Worm (Caenorhabditis elegans) whole organism, late embryonic: ENCODE data around the gene zip-10.

ENCODE experiments used
- C08G9.2 ChIP-seq: sonication (generic microtip); optimal IDR thresholded peaks from 2 replicates; lab custom pipeline; 2016; ENCODE audit warnings: mild to moderate bottlenecking, missing genetic modification characterization, moderate library complexity, missing compliant biosample characterization
- K02D7.2 ChIP-seq: sonication (generic microtip); optimal IDR thresholded peaks from 2 replicates; lab custom pipeline; 2017; ENCODE audit warnings: mild to moderate bottlenecking, missing genetic modification characterization, missing compliant biosample characterization
- Y22D7AL.16 ChIP-seq: sonication (generic microtip); optimal IDR thresholded peaks from 2 replicates; lab custom pipeline; 2016; ENCODE audit warnings: missing genetic modification characterization, missing compliant biosample characterization
- ahr-1 ChIP-seq: sonication (generic microtip); optimal IDR thresholded peaks from 2 replicates; lab custom pipeline; 2016; ENCODE audit warnings: missing genetic modification characterization, missing compliant biosample characterization
- ama-1 ChIP-seq: fragments of 150-350 bp; optimal IDR thresholded peaks from 2 replicates; lab custom pipeline; 2014
- ceh-14 ChIP-seq: sonication (generic microtip); optimal IDR thresholded peaks from 2 replicates; lab custom pipeline; 2016; ENCODE audit warnings: missing genotype, missing genetic modification characterization, missing compliant biosample characterization
- ceh-19 ChIP-seq: fragments of 200-800 bp; sonication (Bioruptor generic); optimal IDR thresholded peaks from 2 replicates; lab custom pipeline; 2018; ENCODE audit warnings: mild to moderate bottlenecking, missing genetic modification characterization, missing compliant biosample characterization
- ceh-2 ChIP-seq: sonication (generic microtip); optimal IDR thresholded peaks from 2 replicates; lab custom pipeline; 2016; ENCODE audit warnings: missing genotype, missing genetic modification characterization, missing compliant biosample characterization
- ceh-30 ChIP-seq: fragments of 150-350 bp; optimal IDR thresholded peaks from 2 replicates; lab custom pipeline; 2014; ENCODE audit warnings: missing biosample characterization, missing genetic modification characterization
- ceh-31 ChIP-seq: sonication (generic microtip); optimal IDR thresholded peaks from 2 replicates; lab custom pipeline; 2016; ENCODE audit warnings: missing genetic modification characterization, missing compliant biosample characterization
- ceh-48 ChIP-seq: sonication (generic microtip); optimal IDR thresholded peaks from 2 replicates; lab custom pipeline; 2016; ENCODE audit warnings: missing genetic modification characterization, inconsistent platforms, missing compliant biosample characterization
- ceh-6 ChIP-seq: fragments of 200-800 bp; sonication (Bioruptor generic); optimal IDR thresholded peaks from 2 replicates; lab custom pipeline; 2018; ENCODE audit warnings: mild to moderate bottlenecking, missing genetic modification characterization, missing compliant biosample characterization
- che-1 ChIP-seq: sonication (generic microtip); optimal IDR thresholded peaks from 2 replicates; lab custom pipeline; 2016; ENCODE audit warnings: mild to moderate bottlenecking, missing genetic modification characterization, missing compliant biosample characterization
- dmd-4 ChIP-seq: sonication (generic microtip); optimal IDR thresholded peaks from 2 replicates; lab custom pipeline; 2016; ENCODE audit warnings: borderline replicate concordance, missing genetic modification characterization, missing compliant biosample characterization
- dve-1 ChIP-seq: sonication (generic microtip); optimal IDR thresholded peaks from 2 replicates; lab custom pipeline; 2017; ENCODE audit warnings: antibody characterized with exemption, mild to moderate bottlenecking, missing genetic modification characterization, missing compliant biosample characterization
- elt-2 ChIP-seq: sonication (generic microtip); optimal IDR thresholded peaks from 2 replicates; lab custom pipeline; 2016; ENCODE audit warnings: missing genetic modification reagents, missing genetic modification characterization, missing compliant biosample characterization
- ets-4 ChIP-seq: sonication (generic microtip); optimal IDR thresholded peaks from 2 replicates; lab custom pipeline; 2016; ENCODE audit warnings: missing genetic modification characterization, missing compliant biosample characterization
- fax-1 ChIP-seq: sonication (generic microtip); optimal IDR thresholded peaks from 2 replicates; lab custom pipeline; 2016; ENCODE audit warnings: missing genotype, missing genetic modification characterization, missing compliant biosample characterization
- fkh-6 ChIP-seq: sonication (generic microtip); optimal IDR thresholded peaks from 2 replicates; lab custom pipeline; 2016; ENCODE audit warnings: missing genetic modification characterization, missing compliant biosample characterization
- gmeb-2 ChIP-seq: sonication (generic microtip); optimal IDR thresholded peaks from 2 replicates; lab custom pipeline; 2016; ENCODE audit warnings: missing genetic modification characterization, inconsistent platforms, missing compliant biosample characterization
- hlh-13 ChIP-seq: fragments of 200-800 bp; sonication (Bioruptor generic); optimal IDR thresholded peaks from 2 replicates; lab custom pipeline; 2018; ENCODE audit warnings: mild to moderate bottlenecking, missing genetic modification characterization, missing compliant biosample characterization
- hlh-15 ChIP-seq: sonication (generic microtip); optimal IDR thresholded peaks from 2 replicates; lab custom pipeline; 2016; ENCODE audit warnings: missing genetic modification characterization, missing compliant biosample characterization
- hlh-30 ChIP-seq: sonication (generic microtip); optimal IDR thresholded peaks from 2 replicates; lab custom pipeline; 2017; ENCODE audit warnings: antibody characterized with exemption, missing genetic modification characterization, missing compliant biosample characterization; ENCODE audit not compliant: insufficient read depth
- hlh-6 ChIP-seq: sonication (generic microtip); optimal IDR thresholded peaks from 2 replicates; lab custom pipeline; 2016; ENCODE audit warnings: missing genotype, missing genetic modification characterization, missing compliant biosample characterization
- hlh-8 ChIP-seq: sonication (generic microtip); optimal IDR thresholded peaks from 2 replicates; lab custom pipeline; 2016; ENCODE audit warnings: missing genotype, missing genetic modification characterization, missing compliant biosample characterization
- lim-6 ChIP-seq: sonication (generic microtip); optimal IDR thresholded peaks from 2 replicates; lab custom pipeline; 2016; ENCODE audit warnings: missing genetic modification characterization, missing compliant biosample characterization
- madf-2 ChIP-seq: sonication (generic microtip); optimal IDR thresholded peaks from 2 replicates; lab custom pipeline; 2017; ENCODE audit warnings: missing genetic modification characterization, missing compliant biosample characterization
- nhr-11 ChIP-seq: fragments of 150-350 bp; optimal IDR thresholded peaks from 2 replicates; lab custom pipeline; 2014; ENCODE audit warnings: missing biosample characterization, missing genetic modification characterization
- npax-4 ChIP-seq: sonication (generic microtip); optimal IDR thresholded peaks from 2 replicates; lab custom pipeline; 2016; ENCODE audit warnings: missing genetic modification characterization, missing compliant biosample characterization
- odd-2 ChIP-seq: sonication (generic microtip); optimal IDR thresholded peaks from 2 replicates; lab custom pipeline; 2017; ENCODE audit warnings: antibody characterized with exemption, mild to moderate bottlenecking, missing genetic modification characterization, missing compliant biosample characterization
- pat-9 ChIP-seq: fragments of 200-800 bp; sonication (Bioruptor generic); optimal IDR thresholded peaks from 2 replicates; lab custom pipeline; 2018; ENCODE audit warnings: mild to moderate bottlenecking, missing genetic modification characterization, moderate library complexity, missing compliant biosample characterization
- pax-1 ChIP-seq: fragments of 150-350 bp; optimal IDR thresholded peaks from 2 replicates; lab custom pipeline; 2014; ENCODE audit warnings: missing biosample characterization, missing genetic modification characterization
- pha-4 ChIP-seq: fragments of 150-350 bp; optimal IDR thresholded peaks from 2 replicates; lab custom pipeline; 2018; ENCODE audit warnings: missing biosample characterization, missing genetic modification reagents, missing genetic modification characterization
- pros-1 ChIP-seq: fragments of 150-350 bp; optimal IDR thresholded peaks from 2 replicates; lab custom pipeline; 2014; ENCODE audit warnings: missing biosample characterization, missing genetic modification reagents, missing genetic modification characterization
- rnt-1 ChIP-seq: sonication (generic microtip); optimal IDR thresholded peaks from 2 replicates; lab custom pipeline; 2016; ENCODE audit warnings: missing genetic modification characterization, missing compliant biosample characterization
- sox-2 ChIP-seq: fragments of 200-800 bp; sonication (Bioruptor generic); IDR thresholded peaks from 2 replicates; pipeline ENCODE4 v1.3.6; 2022; ENCODE audit warnings: missing genetic modification reagents, missing genetic modification characterization, missing compliant biosample characterization
- syd-9 ChIP-seq: sonication (generic microtip); optimal IDR thresholded peaks from 2 replicates; lab custom pipeline; 2016; ENCODE audit warnings: mild to moderate bottlenecking, missing genetic modification characterization, moderate library complexity, missing compliant biosample characterization
- tbx-2 ChIP-seq: sonication (generic microtip); optimal IDR thresholded peaks from 2 replicates; lab custom pipeline; 2016; ENCODE audit warnings: missing genetic modification characterization, missing compliant biosample characterization
- tbx-7 ChIP-seq: sonication (generic microtip); optimal IDR thresholded peaks from 2 replicates; lab custom pipeline; 2016; ENCODE audit warnings: missing genotype, missing genetic modification characterization, missing compliant biosample characterization
- ttx-3 ChIP-seq: sonication (generic microtip); optimal IDR thresholded peaks from 2 replicates; lab custom pipeline; 2016; ENCODE audit warnings: missing genetic modification reagents, missing genetic modification characterization, missing compliant biosample characterization
- unc-3 ChIP-seq, 2 experiments: fragments of 200-800 bp in 1 of 2; sonication (Bioruptor generic) in 1 of 2; sonication (generic microtip) in 1 of 2; conservative IDR thresholded peaks in 1 of 2; optimal IDR thresholded peaks in 1 of 2; 2 replicates each; pipeline versions ENCODE4 v1.3.6 to Lab custom; 2016 to 2022; ENCODE audit warnings: missing compliant biosample characterization in 2 of 2, missing genetic modification characterization in 2 of 2, missing genetic modification reagents in 1 of 2
- unc-55 ChIP-seq: sonication (generic microtip); optimal IDR thresholded peaks from 2 replicates; lab custom pipeline; 2017; ENCODE audit warnings: missing biosample characterization, missing genetic modification reagents, missing genetic modification characterization
- unc-86 ChIP-seq: sonication (generic microtip); optimal IDR thresholded peaks from 2 replicates; lab custom pipeline; 2016; ENCODE audit warnings: missing genetic modification characterization, missing compliant biosample characterization
- zip-5 ChIP-seq: sonication (generic microtip); optimal IDR thresholded peaks from 2 replicates; lab custom pipeline; 2016; ENCODE audit warnings: missing genetic modification characterization, missing compliant biosample characterization
- ztf-16 ChIP-seq: sonication (generic microtip); optimal IDR thresholded peaks from 2 replicates; lab custom pipeline; 2017; ENCODE audit warnings: missing genetic modification characterization, missing compliant biosample characterization

zip-10 gene

DNA sequence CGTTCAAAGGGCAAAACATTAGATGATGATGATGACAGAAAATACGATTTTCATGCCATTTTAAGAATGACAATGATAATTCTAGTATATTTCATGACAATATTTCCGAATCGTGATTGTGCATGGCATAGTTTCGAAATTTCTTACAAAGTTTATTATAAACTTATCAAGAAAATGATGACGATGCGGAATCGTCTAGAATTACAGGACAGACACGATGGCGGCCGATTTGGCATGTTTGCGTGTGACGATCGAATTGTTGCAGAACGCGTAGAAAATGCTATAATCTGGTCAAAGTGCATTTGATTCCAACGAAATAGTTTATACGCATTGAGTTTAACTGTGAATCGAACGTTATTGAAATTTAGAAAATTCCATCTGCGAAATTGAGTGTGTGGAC lies 1.3 kb downstream of the zip-10 start:
- TF ChIP-seq pha-4 (tag; lab: Kevin White, UChicago) (no peak), fkh-6 (tag; lab: Kevin White, UChicago) (no peak), gmeb-2 (tag; lab: Kevin White, UChicago) (no peak), unc-86 (tag; lab: Kevin White, UChicago) (no peak), nhr-11 (no peak), zip-5 (tag; lab: Kevin White, UChicago) (no peak), ceh-48 (tag; lab: Kevin White, UChicago) (no peak), elt-2 (tag; lab: Kevin White, UChicago) (no peak)

DNA sequence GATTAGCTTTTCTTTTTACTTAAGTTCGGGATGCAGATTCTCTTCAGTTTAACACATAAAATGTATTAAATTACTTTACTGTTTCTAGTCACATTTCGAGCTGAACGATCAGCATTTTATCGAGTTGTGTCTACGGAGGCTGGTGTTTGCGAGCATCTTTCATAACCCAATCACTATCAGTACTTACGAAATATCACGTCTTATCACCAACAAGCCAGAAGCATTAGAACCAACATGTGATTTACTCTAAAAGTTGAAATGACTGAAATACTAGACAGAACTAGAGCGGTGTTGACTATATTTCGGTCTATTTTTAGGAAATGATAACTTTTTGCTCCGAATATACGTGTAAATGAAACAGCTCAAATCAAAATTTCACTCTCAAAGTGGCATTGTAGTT lies 2.1 kb downstream of the zip-10 start:
- TF ChIP-seq hlh-13 (GFP tag; lab: Kevin White, UChicago) (no peak), ceh-48 (tag; lab: Kevin White, UChicago) (no peak), npax-4 (no peak), pros-1 (tag; lab: Kevin White, UChicago) (no peak)
- TF ChIP-seq, all 69 proteins: peak for 0

DNA sequence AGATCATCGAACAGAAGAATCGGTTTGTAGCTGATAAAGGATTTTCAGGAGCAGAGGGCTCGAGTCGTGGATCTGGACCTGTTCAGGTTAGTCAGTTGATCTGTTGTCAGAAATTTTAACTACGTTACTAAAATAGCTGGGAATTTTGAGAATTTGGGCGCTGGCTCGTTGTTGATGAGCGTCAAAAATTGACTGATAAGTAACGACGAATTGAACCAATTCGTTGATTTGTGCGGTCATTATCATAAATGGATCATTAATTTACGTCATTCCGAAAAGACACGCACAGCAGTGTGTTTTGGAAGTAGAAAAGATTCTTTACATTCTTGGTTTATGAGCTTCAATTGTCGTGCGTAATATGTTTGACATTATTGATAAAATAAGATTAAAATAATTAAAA lies 2.7 kb downstream of the zip-10 start:
- TF ChIP-seq elt-2 (tag; lab: Kevin White, UChicago) (peak; percentile 46), ahr-1 (tag; lab: Kevin White, UChicago) (no peak), rnt-1 (no peak), unc-55 (no peak), odd-2 (no peak), ceh-30 (no peak), fkh-6 (tag; lab: Kevin White, UChicago) (no peak), ets-4 (tag; lab: Kevin White, UChicago) (no peak), pros-1 (tag; lab: Kevin White, UChicago) (no peak)

DNA sequence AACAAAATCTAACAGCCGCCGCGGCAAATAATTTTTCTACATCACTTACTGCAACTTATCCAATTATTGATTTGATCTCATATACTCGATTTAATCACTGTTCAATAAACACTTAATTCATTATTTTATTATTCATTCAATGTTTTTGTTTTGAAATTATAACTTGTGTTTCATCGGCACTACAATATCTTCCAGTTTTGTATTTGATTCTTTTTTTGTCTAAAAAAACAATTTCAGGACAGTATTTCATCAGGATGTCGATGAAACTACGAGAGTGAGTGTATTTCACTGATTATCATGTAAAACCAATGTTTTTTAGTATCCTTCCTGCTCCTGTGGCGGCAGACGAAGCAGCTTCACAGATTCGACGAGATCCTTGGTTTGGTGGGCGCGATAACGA lies 5.3 kb downstream of the zip-10 start, which contains the start of gene skp-1:
TSS of gene skp-1 (plus strand) at position 238 of the 400 bp plus-strand sequence.
- no peak for TF ChIP-seq ztf-16
- TF ChIP-seq hlh-30 (tag; lab: Kevin White, UChicago), result no peak
- TF ChIP-seq ceh-31 (tag; lab: Kevin White, UChicago), result no peak
- no peak for TF ChIP-seq Y22D7AL.16 (tag; lab: Kevin White, UChicago)
- TF ChIP-seq che-1 (tag; lab: Kevin White, UChicago), result no peak
- TF ChIP-seq ttx-3, result no peak
- no peak for TF ChIP-seq hlh-15 (tag; lab: Kevin White, UChicago)
- no peak for TF ChIP-seq ceh-6 (GFP tag; lab: Kevin White, UChicago)
- TF ChIP-seq pat-9 (tag; lab: Kevin White, UChicago), result no peak
- no peak for TF ChIP-seq hlh-6 (tag; lab: Kevin White, UChicago)
- TF ChIP-seq fax-1 (tag; lab: Kevin White, UChicago), result no peak
- no peak for TF ChIP-seq fkh-6 (tag; lab: Kevin White, UChicago)
- TF ChIP-seq lim-6 (tag; lab: Kevin White, UChicago), result no peak
- TF ChIP-seq unc-3 (GFP tag; conservative IDR thresholded peaks at IDR 0.05; lab: Robert Waterston, UW), result no peak
- TF ChIP-seq unc-3 (tag; optimal IDR thresholded peaks at IDR 0.05; lab: Kevin White, UChicago), result no peak
- no peak for TF ChIP-seq odd-2

DNA sequence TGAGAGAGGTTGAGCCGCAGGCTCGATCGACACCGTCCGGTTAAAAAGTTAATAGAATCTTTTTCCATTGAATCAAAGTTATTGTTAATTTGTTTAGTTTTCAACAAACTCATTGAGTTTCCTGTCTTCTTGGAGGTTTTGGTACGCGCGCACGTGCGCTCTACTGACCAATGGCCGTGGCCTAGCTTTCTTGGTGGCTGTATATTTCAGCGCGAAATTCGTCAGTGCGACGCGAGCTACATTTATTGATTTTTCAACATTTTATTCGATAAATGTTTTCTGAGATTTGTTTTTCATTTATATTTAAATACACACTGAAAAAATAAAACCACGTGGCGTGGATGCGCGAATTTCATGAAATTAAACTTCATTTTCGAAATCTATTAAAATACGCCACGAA lies 6.4 kb downstream of the zip-10 start, which contains the start of gene bir-1:
TSS of gene bir-1 (plus strand) at position 312 of the 400 bp plus-strand sequence.
- no peak for TF ChIP-seq nhr-11
- no peak for TF ChIP-seq ceh-19
- no peak for TF ChIP-seq K02D7.2 (tag; lab: Kevin White, UChicago)
- TF ChIP-seq dve-1, result no peak
- TF ChIP-seq ceh-14 (tag; lab: Kevin White, UChicago), result peak; percentile 26
- peak; percentile 48 for TF ChIP-seq zip-5 (tag; lab: Kevin White, UChicago)
- no peak for TF ChIP-seq dmd-4 (tag; lab: Kevin White, UChicago)
- peak; percentile 91 for TF ChIP-seq tbx-2 (tag; lab: Kevin White, UChicago)
- TF ChIP-seq hlh-8 (tag; lab: Kevin White, UChicago), result peak; percentile 70
- no peak for TF ChIP-seq ceh-30
- TF ChIP-seq C08G9.2 (tag; lab: Kevin White, UChicago), result peak; percentile 89
- TF ChIP-seq ceh-31 (tag; lab: Kevin White, UChicago), result peak; percentile 94
- no peak for TF ChIP-seq hlh-13 (GFP tag; lab: Kevin White, UChicago)
- no peak for TF ChIP-seq pat-9 (tag; lab: Kevin White, UChicago)
- TF ChIP-seq pax-1 (tag; lab: Kevin White, UChicago), result no peak
- TF ChIP-seq ama-1 (lab: Kevin White, UChicago), result no peak
- TF ChIP-seq tbx-7 (tag; lab: Kevin White, UChicago), result peak; percentile 73
- TF ChIP-seq ceh-2, result peak; percentile 93
- TF ChIP-seq ahr-1 (tag; lab: Kevin White, UChicago), result no peak
- TF ChIP-seq npax-4, result no peak
- no peak for TF ChIP-seq pha-4 (tag; lab: Kevin White, UChicago)
- TF ChIP-seq sox-2 (GFP tag; lab: Robert Waterston, UW), result no peak
- no peak for TF ChIP-seq syd-9 (tag; lab: Kevin White, UChicago)
- no peak for TF ChIP-seq madf-2 (tag; lab: Kevin White, UChicago)
